Fruit fly (Drosophila melanogaster) whole organism, embryonic: ENCODE results near the gene Prosalpha6.
A peak's percentile ranks its signal among the peaks of the same experiment; 100 is the strongest.

ENCODE experiments used
- Asciz ChIP-seq: fragments of 200-800 bp; sonication (Bioruptor generic); optimal IDR thresholded peaks from 2 replicates; lab custom pipeline; 2017; ENCODE audit warnings: missing biosample characterization, mild to moderate bottlenecking, missing genetic modification characterization, missing genetic modification reagents
- CG11695 ChIP-seq: fragments of 200-800 bp; sonication (Bioruptor generic); IDR thresholded peaks from 3 replicates; pipeline ENCODE4 v1.3.6; 2022; ENCODE audit warnings: missing biosample characterization, missing genetic modification characterization
- CG13775 ChIP-seq: fragments of 200-800 bp; sonication (Bioruptor generic); optimal IDR thresholded peaks from 3 replicates; lab custom pipeline; 2017; ENCODE audit warnings: missing biosample characterization, mild to moderate bottlenecking, missing genetic modification characterization
- CG15073 ChIP-seq: fragments of 200-800 bp; sonication (Bioruptor generic); optimal IDR thresholded peaks from 2 replicates; lab custom pipeline; 2016; ENCODE audit warnings: missing biosample characterization, missing genetic modification characterization
- CG15479 ChIP-seq: fragments of 200-800 bp; sonication (Bioruptor generic); optimal IDR thresholded peaks from 3 replicates; lab custom pipeline; 2019; ENCODE audit warnings: missing biosample characterization, mild to moderate bottlenecking, missing genetic modification characterization, moderate library complexity
- CG17328 ChIP-seq: fragments of 200-800 bp; sonication (Bioruptor generic); IDR thresholded peaks from 2 replicates; pipeline ENCODE4 v1.3.6; 2022; ENCODE audit warnings: missing biosample characterization, missing genetic modification characterization
- CG17385 ChIP-seq: fragments of 200-800 bp; sonication (Bioruptor generic); optimal IDR thresholded peaks from 3 replicates; lab custom pipeline; 2018; ENCODE audit warnings: missing biosample characterization, mild to moderate bottlenecking, missing genetic modification characterization
- CG30431 ChIP-seq: fragments of 200-800 bp; sonication (Bioruptor generic); optimal IDR thresholded peaks from 2 replicates; lab custom pipeline; 2017; ENCODE audit warnings: missing biosample characterization, missing genetic modification characterization
- CG31365 ChIP-seq: fragments of 200-800 bp; sonication (Bioruptor generic); optimal IDR thresholded peaks from 2 replicates; lab custom pipeline; 2018; ENCODE audit warnings: missing biosample characterization, mild to moderate bottlenecking, missing genetic modification characterization
- CG3163 ChIP-seq: fragments of 200-800 bp; sonication (Bioruptor generic); optimal IDR thresholded peaks from 3 replicates; lab custom pipeline; 2016; ENCODE audit warnings: missing biosample characterization, missing genetic modification characterization
- CG3281 ChIP-seq: fragments of 200-800 bp; sonication (Bioruptor generic); optimal IDR thresholded peaks from 3 replicates; lab custom pipeline; 2017; ENCODE audit warnings: missing biosample characterization, mild to moderate bottlenecking, missing genetic modification characterization
- CG34376 ChIP-seq: fragments of 200-800 bp; sonication (Bioruptor generic); optimal IDR thresholded peaks from 2 replicates; lab custom pipeline; 2018; ENCODE audit warnings: missing biosample characterization, mild to moderate bottlenecking, missing genetic modification characterization
- CG3995 ChIP-seq: fragments of 200-800 bp; sonication (Bioruptor generic); optimal IDR thresholded peaks from 3 replicates; lab custom pipeline; 2016; ENCODE audit warnings: missing biosample characterization, missing genetic modification characterization
- CG4424 ChIP-seq: fragments of 200-800 bp; sonication (Bioruptor generic); optimal IDR thresholded peaks from 3 replicates; lab custom pipeline; 2016; ENCODE audit warnings: missing biosample characterization, missing genetic modification characterization
- CG6854 ChIP-seq: fragments of 200-800 bp; sonication (Bioruptor generic); optimal IDR thresholded peaks from 3 replicates; lab custom pipeline; 2017; ENCODE audit warnings: missing biosample characterization, mild to moderate bottlenecking, missing genetic modification characterization
- CG9797 ChIP-seq: fragments of 200-800 bp; sonication (Bioruptor generic); optimal IDR thresholded peaks from 3 replicates; lab custom pipeline; 2018; ENCODE audit warnings: missing biosample characterization, mild to moderate bottlenecking, missing genetic modification characterization
- Chrac-16 ChIP-seq: fragments of 200-800 bp; sonication (Bioruptor generic); optimal IDR thresholded peaks from 3 replicates; lab custom pipeline; 2016; ENCODE audit warnings: missing biosample characterization, missing genetic modification characterization
- Drgx ChIP-seq: fragments of 200-800 bp; sonication (Bioruptor generic); IDR thresholded peaks from 2 replicates; pipeline ENCODE4 v1.3.6; 2022; ENCODE audit warnings: missing biosample characterization, missing genetic modification characterization
- Ets65A ChIP-seq: fragments of 200-800 bp; sonication (Bioruptor generic); peaks from one replicate; lab custom pipeline; 2016; ENCODE audit warnings: missing biosample characterization, missing genetic modification characterization
- Fer2 ChIP-seq: fragments of 200-800 bp; sonication (Bioruptor generic); optimal IDR thresholded peaks from 2 replicates; lab custom pipeline; 2018; ENCODE audit warnings: missing biosample characterization, mild to moderate bottlenecking, missing genetic modification characterization, moderate library complexity
- HmgZ ChIP-seq: fragments of 200-800 bp; sonication (Bioruptor generic); optimal IDR thresholded peaks from 2 replicates; lab custom pipeline; 2018; ENCODE audit warnings: missing biosample characterization, mild to moderate bottlenecking, missing genetic modification characterization
- Hsf ChIP-seq: fragments of 200-800 bp; sonication (Bioruptor generic); optimal IDR thresholded peaks from 3 replicates; lab custom pipeline; 2016; ENCODE audit warnings: missing biosample characterization, missing genetic modification characterization
- Mes4 ChIP-seq: fragments of 200-800 bp; sonication (Bioruptor generic); optimal IDR thresholded peaks from 2 replicates; lab custom pipeline; 2016; ENCODE audit warnings: missing biosample characterization, missing genetic modification characterization
- Myb ChIP-seq: fragments of 200-800 bp; sonication (Bioruptor generic); optimal IDR thresholded peaks from 2 replicates; lab custom pipeline; 2016; ENCODE audit warnings: missing biosample characterization, missing genetic modification characterization
- NFAT ChIP-seq: fragments of 200-800 bp; sonication (Bioruptor generic); IDR thresholded peaks from 2 replicates; pipeline ENCODE4 v1.3.6; 2022; ENCODE audit warnings: missing biosample characterization, missing genetic modification characterization
- Tbp ChIP-seq: fragments of >200 bp; optimal IDR thresholded peaks from 2 replicates; lab custom pipeline; 2018; ENCODE audit warnings: missing biosample characterization, missing genetic modification characterization
- ase ChIP-seq: fragments of 200-800 bp; sonication (Bioruptor generic); IDR thresholded peaks from 3 replicates; pipeline ENCODE4 v1.3.6; 2022; ENCODE audit warnings: missing biosample characterization, missing genetic modification characterization
- ato ChIP-seq: fragments of 200-800 bp; sonication (Bioruptor generic); IDR thresholded peaks from 2 replicates; pipeline ENCODE4 v1.3.6; 2022; ENCODE audit warnings: missing biosample characterization, missing genetic modification characterization; ENCODE audit not compliant: partially characterized antibody
- ci ChIP-seq: fragments of 200-800 bp; sonication (Bioruptor generic); IDR thresholded peaks from 3 replicates; pipeline ENCODE4 v1.3.6; 2022; ENCODE audit warnings: missing biosample characterization, missing genetic modification characterization
- dmrt99B ChIP-seq: fragments of 200-800 bp; sonication (Bioruptor generic); optimal IDR thresholded peaks from 2 replicates; lab custom pipeline; 2018; ENCODE audit warnings: missing biosample characterization, mild to moderate bottlenecking, missing genetic modification characterization, moderate library complexity
- exex ChIP-seq: fragments of 200-800 bp; sonication (Bioruptor generic); optimal IDR thresholded peaks from 4 replicates; lab custom pipeline; 2018; ENCODE audit warnings: missing biosample characterization, mild to moderate bottlenecking, missing genetic modification characterization, moderate library complexity
- eyg ChIP-seq: fragments of 200-800 bp; sonication (Bioruptor generic); optimal IDR thresholded peaks from 3 replicates; lab custom pipeline; 2016; ENCODE audit warnings: missing biosample characterization, missing genetic modification characterization
- fd96Cb ChIP-seq: fragments of 200-800 bp; sonication (Bioruptor generic); optimal IDR thresholded peaks from 2 replicates; lab custom pipeline; 2018; ENCODE audit warnings: missing biosample characterization, mild to moderate bottlenecking, missing genetic modification characterization, moderate library complexity
- gsb-n ChIP-seq: fragments of 200-800 bp; sonication (Bioruptor generic); optimal IDR thresholded peaks from 3 replicates; lab custom pipeline; 2018; ENCODE audit warnings: missing biosample characterization, mild to moderate bottlenecking, missing genetic modification characterization
- lola ChIP-seq, 3 experiments: fragments of >200 bp in 2 of 3; fragments of 200-800 bp in 1 of 3; sonication (Bioruptor generic) in 1 of 3; optimal IDR thresholded peaks; 2 replicates each; lab custom pipeline; 2017 to 2019; ENCODE audit warnings: missing biosample characterization in 3 of 3, missing genetic modification characterization in 3 of 3, mild to moderate bottlenecking in 1 of 3, moderate library complexity in 1 of 3
- luna ChIP-seq: fragments of 200-800 bp; sonication (Bioruptor generic); optimal IDR thresholded peaks from 2 replicates; lab custom pipeline; 2016; ENCODE audit warnings: missing biosample characterization, missing genetic modification characterization
- oc ChIP-seq: fragments of 200-800 bp; sonication (Bioruptor generic); optimal IDR thresholded peaks from 2 replicates; lab custom pipeline; 2018; ENCODE audit warnings: missing biosample characterization, mild to moderate bottlenecking, missing genetic modification characterization, moderate library complexity
- peb ChIP-seq: fragments of 200-800 bp; sonication (Bioruptor generic); IDR thresholded peaks from 2 replicates; pipeline ENCODE4 v1.3.6; 2022; ENCODE audit warnings: missing biosample characterization, missing genetic modification characterization
- pfk ChIP-seq: fragments of 200-800 bp; sonication (Bioruptor generic); optimal IDR thresholded peaks from 2 replicates; lab custom pipeline; 2018; ENCODE audit warnings: missing biosample characterization, mild to moderate bottlenecking, missing genetic modification characterization, moderate library complexity
- pnt ChIP-seq: fragments of 200-800 bp; sonication (Bioruptor generic); optimal IDR thresholded peaks from 3 replicates; lab custom pipeline; 2016; ENCODE audit warnings: missing biosample characterization, missing genetic modification characterization
- pros ChIP-seq: fragments of 200-800 bp; sonication (Bioruptor generic); optimal IDR thresholded peaks from 3 replicates; lab custom pipeline; 2019; ENCODE audit warnings: missing biosample characterization, mild to moderate bottlenecking, missing genetic modification characterization, moderate library complexity
- salm ChIP-seq: fragments of 200-800 bp; sonication (Bioruptor generic); optimal IDR thresholded peaks from 2 replicates; lab custom pipeline; 2018; ENCODE audit warnings: missing biosample characterization, mild to moderate bottlenecking, missing genetic modification characterization
- sens ChIP-seq: fragments of 200-800 bp; sonication (Bioruptor generic); peaks from one replicate; lab custom pipeline; 2016; ENCODE audit warnings: missing biosample characterization, missing genetic modification characterization
- trh ChIP-seq: fragments of 200-800 bp; sonication (Bioruptor generic); optimal IDR thresholded peaks from 2 replicates; lab custom pipeline; 2016; ENCODE audit warnings: missing biosample characterization, missing genetic modification characterization
- zfh1 ChIP-seq: fragments of 200-800 bp; sonication (Bioruptor generic); IDR thresholded peaks from 3 replicates; pipeline ENCODE4 v1.3.6; 2022; ENCODE audit warnings: missing biosample characterization, missing genetic modification characterization

Gene Prosalpha6

dm6 chr2L:10220501-10221386 lies at the start of gene Prosalpha6, which contains the start of gene Npc1a (continued):
- TF ChIP-seq sens (GFP tag; lab: Kevin White, UChicago) (peak; percentile 77), CG9797 (GFP tag; lab: Kevin White, UChicago) (peak; percentile 42), Chrac-16 (GFP tag; lab: Kevin White, UChicago) (no peak), ase (GFP tag; lab: Robert Waterston, UW) (no peak), ci (GFP tag; lab: Robert Waterston, UW) (no peak), pfk (GFP tag; lab: Kevin White, UChicago) (peak; percentile 95), CG15479 (GFP tag; lab: Kevin White, UChicago) (no peak), exex (tag; lab: Kevin White, UChicago) (peak; percentile 31), gsb-n (tag; lab: Kevin White, UChicago) (no peak), Asciz (GFP tag; lab: Kevin White, UChicago) (no peak), Drgx (GFP tag; lab: Robert Waterston, UW) (no peak), HmgZ (tag; lab: Kevin White, UChicago) (peak; percentile 22), Myb (peak; percentile 11), CG4424 (peak; percentile 8), peb (GFP tag; lab: Robert Waterston, UW) (no peak), eyg (GFP tag; lab: Kevin White, UChicago) (no peak), trh (GFP tag; lab: Kevin White, UChicago) (no peak), Hsf (GFP tag; lab: Kevin White, UChicago) (peak; percentile 46), CG17385 (GFP tag; lab: Kevin White, UChicago) (peak; percentile 20), zfh1 (GFP tag; lab: Robert Waterston, UW) (no peak), pros (GFP tag; lab: Kevin White, UChicago) (no peak), Mes4 (GFP tag; lab: Kevin White, UChicago) (no peak), fd96Cb (peak; percentile 1), ato (GFP tag; lab: Robert Waterston, UW) (peak; percentile 57; the same call in 1 of the 2 replicates), luna (GFP tag; lab: Kevin White, UChicago) (peak; percentile 2)
- TF ChIP-seq, all 482 proteins: peak for 116

- TF ChIP-seq NFAT (GFP tag; lab: Robert Waterston, UW), result no peak
- TF ChIP-seq Ets65A, result peak; percentile 45
Measured at dm6 chr2L:10172402-10172801, 48.7 kb upstream of the Prosalpha6 start, which contains the start of gene CG13137. TSS of gene CG13137 (plus strand) at chr2L:10172702.

- TF ChIP-seq CG15073 (GFP tag; lab: Kevin White, UChicago) (peak; percentile 92), oc (tag; lab: Kevin White, UChicago) (no peak), CG3281 (GFP tag; lab: Kevin White, UChicago) (peak; percentile 91), CG34376 (no peak), lola (GFP tag; optimal IDR thresholded peaks at IDR 0.05; lab: Kevin White, UChicago) (no peak), CG3995 (no peak), salm (tag; lab: Kevin White, UChicago) (no peak), Fer2 (tag; lab: Kevin White, UChicago) (no peak), CG6854 (GFP tag; lab: Kevin White, UChicago) (no peak), CG17385 (GFP tag; lab: Kevin White, UChicago) (no peak), CG13775 (GFP tag; lab: Kevin White, UChicago) (no peak), sens (GFP tag; lab: Kevin White, UChicago) (peak; percentile 3), CG30431 (GFP tag; lab: Kevin White, UChicago) (no peak), dmrt99B (tag; lab: Kevin White, UChicago) (no peak), CG17328 (GFP tag; lab: Robert Waterston, UW) (0 out of 2 replicates have a peak, but pooled peaks have one; percentile 12), pnt (GFP tag; lab: Kevin White, UChicago) (no peak), Chrac-16 (GFP tag; lab: Kevin White, UChicago) (no peak), CG3163 (GFP tag; lab: Kevin White, UChicago) (no peak), CG11695 (GFP tag; lab: Robert Waterston, UW) (no peak), exex (tag; lab: Kevin White, UChicago) (no peak), Tbp (GFP tag; lab: Kevin White, UChicago) (no peak), CG31365 (tag; lab: Kevin White, UChicago) (no peak)
Measured at dm6 chr2L:10180182-10180779, 40.9 kb upstream of the Prosalpha6 start, which contains the start of gene CG44153. TSS of gene CG44153 (minus strand) at chr2L:10180256.
